Worm (Caenorhabditis elegans) whole organism, L2 larva: ENCODE measurements around the gene Y10G11A.1.

Experiments
- blmp-1 ChIP-seq: sonication (generic microtip); optimal IDR thresholded peaks from 2 replicates; lab custom pipeline; 2017; ENCODE audit warnings: missing genetic modification characterization, mild to moderate bottlenecking, missing compliant biosample characterization, antibody characterized with exemption, moderate library complexity; ENCODE audit not compliant: insufficient read depth
- dmd-4 ChIP-seq: sonication (generic microtip); optimal IDR thresholded peaks from 2 replicates; lab custom pipeline; 2017; ENCODE audit warnings: missing biosample characterization, missing genetic modification characterization
- fos-1 ChIP-seq: fragments of 150-350 bp; optimal IDR thresholded peaks from 2 replicates; lab custom pipeline; 2014; ENCODE audit warnings: missing biosample characterization, missing genetic modification characterization
- lsy-2 ChIP-seq, 2 experiments: fragments of 150-350 bp in 1 of 2; sonication (generic microtip) in 1 of 2; optimal IDR thresholded peaks; 2 replicates each; lab custom pipeline; 2014 to 2017; ENCODE audit warnings: missing biosample characterization in 2 of 2, missing genetic modification characterization in 2 of 2
- mab-5 ChIP-seq: fragments of 150-350 bp; optimal IDR thresholded peaks from 2 replicates; lab custom pipeline; 2014; ENCODE audit warnings: missing biosample characterization, missing genetic modification characterization
- mbf-1 ChIP-seq: sonication (generic microtip); optimal IDR thresholded peaks from 2 replicates; lab custom pipeline; 2017; ENCODE audit warnings: missing biosample characterization, missing genetic modification characterization
- skn-1 ChIP-seq: sonication (generic microtip); optimal IDR thresholded peaks from 2 replicates; lab custom pipeline; 2017; ENCODE audit warnings: missing biosample characterization, missing genetic modification characterization
- zag-1 ChIP-seq: fragments of 150-350 bp; optimal IDR thresholded peaks from 2 replicates; lab custom pipeline; 2014; ENCODE audit warnings: missing biosample characterization, missing genetic modification characterization
- ztf-4 ChIP-seq: fragments of 150-350 bp; optimal IDR thresholded peaks from 2 replicates; lab custom pipeline; 2014; ENCODE audit warnings: missing biosample characterization, missing genetic modification characterization

DNA sequence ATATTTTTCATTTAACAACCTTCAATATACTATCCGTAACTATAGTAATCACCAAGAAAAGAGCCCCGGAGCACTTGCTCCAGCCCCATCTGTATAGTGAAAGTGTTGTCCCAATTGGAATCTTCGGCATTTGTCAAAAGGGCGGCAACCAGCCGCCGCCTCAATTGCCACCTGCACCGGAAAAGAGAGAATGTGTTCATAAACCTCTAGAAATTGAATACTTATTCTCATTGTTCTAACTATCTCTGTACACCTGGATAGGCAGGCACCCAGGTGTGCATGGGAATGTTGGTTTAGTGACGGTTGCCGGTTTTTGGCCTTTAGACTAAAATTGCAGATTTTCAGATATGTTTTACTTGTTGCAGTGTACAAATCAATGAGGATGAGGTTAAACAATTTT, 46.5 kb upstream of the Y10G11A.1 start:
- TF ChIP-seq zag-1 (tag; lab: Kevin White, UChicago) (no peak), mab-5 (tag; lab: Kevin White, UChicago) (no peak), skn-1 (tag; lab: Kevin White, UChicago) (no peak), lsy-2 (tag; optimal IDR thresholded peaks at IDR 0.05; lab: Kevin White, UChicago) (no peak), mbf-1 (tag; lab: Kevin White, UChicago) (no peak), dmd-4 (tag; lab: Kevin White, UChicago) (no peak), blmp-1 (tag; lab: Kevin White, UChicago) (no peak), fos-1 (tag; lab: Kevin White, UChicago) (no peak), ztf-4 (no peak)
